Worm (Caenorhabditis elegans): ENCODE measurements around the gene C25G4.17.
A peak's percentile ranks its signal among the peaks of the same experiment; 100 is the strongest.

The C25G4.17 gene

DNA sequence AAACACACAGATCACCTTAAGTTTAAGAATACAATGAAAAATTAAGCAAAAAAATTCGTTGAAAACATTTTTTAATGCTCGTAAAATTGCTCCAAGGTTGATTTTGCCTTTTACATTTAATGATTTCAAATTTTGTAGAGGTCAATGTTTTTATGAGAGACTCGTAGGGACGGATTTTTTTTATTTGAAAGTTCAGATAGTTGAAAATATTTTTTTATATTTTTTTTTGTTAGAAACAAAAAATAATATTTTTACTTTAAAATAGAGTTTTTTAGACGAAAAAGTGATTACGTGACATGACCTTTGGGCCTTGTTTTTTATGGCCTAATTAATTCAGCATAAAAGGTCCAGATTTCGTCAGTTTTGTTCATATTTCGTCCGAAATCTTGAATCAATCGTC, 12.9 kb downstream of the C25G4.17 start, which contains the start of gene smz-1:
Gene smz-1, plus strand, starts transcription at position 301 of the 400 bp plus-strand sequence.
- TF ChIP-seq C04F5.9 (tag; optimal IDR thresholded peaks at IDR 0.05) (no peak), swsn-7 (tag; optimal IDR thresholded peaks at IDR 0.05) (no peak), lin-14 (GFP tag; optimal IDR thresholded peaks at IDR 0.05) (no peak), nhr-19 (GFP tag; conservative IDR thresholded peaks at IDR 0.05) (no peak), nhr-12 (tag; optimal IDR thresholded peaks at IDR 0.05) (no peak)

DNA sequence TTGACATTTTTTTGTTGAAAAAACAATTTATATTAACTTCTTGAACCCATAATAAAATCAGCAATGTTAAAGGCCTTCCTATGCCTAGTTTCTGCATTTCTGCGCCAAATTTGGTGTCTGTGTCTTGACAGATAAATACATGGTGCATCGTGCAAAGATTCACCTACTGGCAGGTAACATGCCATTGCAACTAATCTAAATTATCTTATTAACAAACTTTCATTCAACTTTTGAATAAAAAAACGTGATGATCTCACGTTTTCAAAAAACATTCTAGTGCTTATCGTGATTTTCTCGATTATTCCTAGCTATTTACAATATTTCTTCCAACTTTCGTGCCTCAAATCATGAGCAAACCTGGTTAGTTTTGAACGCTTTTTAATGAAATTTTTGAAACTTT, 14.8 kb downstream of the C25G4.17 start, which contains the start of gene C25G4.7:
Gene C25G4.7, plus strand, starts transcription at position 301 of the 400 bp plus-strand sequence.
- no peak for TF ChIP-seq nhr-77 (tag; optimal IDR thresholded peaks at IDR 0.05)
- TF ChIP-seq zag-1 (tag; optimal IDR thresholded peaks at IDR 0.05): no peak
- no peak for TF ChIP-seq snu-23 (GFP tag; optimal IDR thresholded peaks at IDR 0.05)
- no peak for TF ChIP-seq vab-15 (tag; optimal IDR thresholded peaks at IDR 0.05)
- TF ChIP-seq lin-35 (GFP tag; optimal IDR thresholded peaks at IDR 0.05): no peak
- no peak for TF ChIP-seq hlh-17 (GFP tag; optimal IDR thresholded peaks at IDR 0.05; ENCODE audit: borderline replicate concordance)
- no peak for TF ChIP-seq ceh-82 (tag; optimal IDR thresholded peaks at IDR 0.05)
- no peak for TF ChIP-seq egl-27 (tag; optimal IDR thresholded peaks at IDR 0.05)
- TF ChIP-seq ets-5 (GFP tag; IDR thresholded peaks at IDR 0.05): no peak
- TF ChIP-seq ceh-90 (tag; optimal IDR thresholded peaks at IDR 0.05): no peak
- TF ChIP-seq aha-1 (tag; optimal IDR thresholded peaks at IDR 0.05): no peak
- no peak for TF ChIP-seq jun-1 (tag; optimal IDR thresholded peaks at IDR 0.05)
- TF ChIP-seq hpl-2 (GFP tag; optimal IDR thresholded peaks at IDR 0.05): no peak
- TF ChIP-seq mdl-1 (tag; optimal IDR thresholded peaks at IDR 0.05): no peak

DNA sequence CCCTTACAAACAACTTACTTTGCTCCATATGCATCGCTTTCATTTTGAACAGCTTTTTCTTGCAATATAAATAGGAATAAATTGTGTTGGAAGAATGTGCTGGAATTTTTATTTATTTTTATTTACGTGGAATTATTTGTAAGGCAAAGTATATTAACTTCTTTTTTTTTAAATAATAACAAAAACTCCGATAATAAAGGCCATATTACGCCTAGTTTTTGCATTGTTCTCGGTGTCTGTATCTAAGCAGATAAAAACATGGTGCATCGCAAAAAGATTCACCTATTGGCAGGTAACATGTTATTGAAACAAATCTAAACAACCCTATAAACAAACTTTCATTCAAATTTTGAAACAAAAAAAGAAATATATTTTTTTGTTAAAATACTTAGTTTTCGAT, 21.6 kb downstream of the C25G4.17 start, which contains the start of gene C25G4.8:
Gene C25G4.8, minus strand, starts transcription at position 101 of the 400 bp plus-strand sequence.
- TF ChIP-seq lin-35 (GFP tag; optimal IDR thresholded peaks at IDR 0.05): no peak
- no peak for TF ChIP-seq snu-23 (GFP tag; optimal IDR thresholded peaks at IDR 0.05)
- no peak for TF ChIP-seq Y116A8C.19 (tag; optimal IDR thresholded peaks at IDR 0.05; ENCODE audit: borderline replicate concordance)
- no peak for TF ChIP-seq fkh-10 (GFP tag; optimal IDR thresholded peaks at IDR 0.05)
- no peak for TF ChIP-seq fkh-4 (tag; optimal IDR thresholded peaks at IDR 0.05; ENCODE audit: borderline replicate concordance)
- TF ChIP-seq unc-98 (GFP tag; IDR thresholded peaks at IDR 0.05): no peak
- no peak for TF ChIP-seq hpl-2 (GFP tag; optimal IDR thresholded peaks at IDR 0.05)
- no peak for TF ChIP-seq hlh-4 (tag; optimal IDR thresholded peaks at IDR 0.05)
- TF ChIP-seq nhr-84 (tag; optimal IDR thresholded peaks at IDR 0.05): no peak
- TF ChIP-seq elt-3 (tag; optimal IDR thresholded peaks at IDR 0.05): no peak
- no peak for TF ChIP-seq fkh-8 (tag; optimal IDR thresholded peaks at IDR 0.05)
- no peak for TF ChIP-seq ztf-4 (tag; optimal IDR thresholded peaks at IDR 0.05)
- TF ChIP-seq pqm-1 (tag; optimal IDR thresholded peaks at IDR 0.05): no peak
- no peak for TF ChIP-seq dpl-1 (GFP tag; optimal IDR thresholded peaks at IDR 0.05)

DNA sequence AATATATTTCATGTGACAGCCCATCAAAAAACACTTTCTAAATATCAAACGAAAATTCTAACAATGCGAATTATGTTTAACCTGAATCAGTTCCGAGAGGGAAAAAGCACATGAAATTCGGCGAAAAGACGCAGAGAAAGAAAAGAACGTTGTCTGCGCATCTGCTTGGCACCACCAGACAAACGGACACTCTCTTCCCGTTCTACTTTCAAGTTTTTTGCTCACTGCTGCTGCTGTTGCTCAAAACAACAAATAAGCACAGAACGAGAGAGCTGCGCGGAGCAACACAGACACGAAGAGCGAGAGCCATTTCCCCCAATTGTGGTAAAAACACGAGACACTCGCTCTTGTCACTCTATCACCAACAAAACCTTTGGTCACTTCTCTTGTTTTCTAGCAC, 23.0 kb downstream of the C25G4.17 start:
- TF ChIP-seq fkh-8 (tag; optimal IDR thresholded peaks at IDR 0.05) (peak; percentile 83), fkh-10 (GFP tag; optimal IDR thresholded peaks at IDR 0.05) (peak; percentile 19), skn-1 (tag; optimal IDR thresholded peaks at IDR 0.05) (peak; percentile 31), tlp-1 (tag; optimal IDR thresholded peaks at IDR 0.05) (no peak), lin-35 (GFP tag; optimal IDR thresholded peaks at IDR 0.05) (peak in 1 of 2 experiments; percentile 22), unc-86 (tag; optimal IDR thresholded peaks at IDR 0.05) (no peak), ceh-82 (tag; optimal IDR thresholded peaks at IDR 0.05) (peak in 1 of 3 experiments; percentile 46), egl-27 (tag; optimal IDR thresholded peaks at IDR 0.05) (no peak), efl-1 (optimal IDR thresholded peaks at IDR 0.05) (peak; percentile 16 to 30), efl-1 (GFP tag; optimal IDR thresholded peaks at IDR 0.05 in 1 of 2) (peak in 1 of 2 experiments; percentile 15), nhr-77 (tag; optimal IDR thresholded peaks at IDR 0.05) (peak; percentile 6), nhr-85 (tag) (peak; percentile 38), lin-14 (GFP tag; optimal IDR thresholded peaks at IDR 0.05) (peak; percentile 85), aly-2 (tag; optimal IDR thresholded peaks at IDR 0.05) (no peak)
